Worm (Caenorhabditis elegans) whole organism, L4 larva: Measurements from ENCODE around the gene F46G11.2.

Experiments used
- T20F7.1 ChIP-seq: fragments of 200-800 bp; sonication (Bioruptor generic); optimal IDR thresholded peaks from 2 replicates; lab custom pipeline; 2018; ENCODE audit warnings: mild to moderate bottlenecking, missing genetic modification characterization, missing compliant biosample characterization
- Y105C5A.15 ChIP-seq: fragments of 200-800 bp; sonication (Bioruptor generic); IDR thresholded peaks from 2 replicates; pipeline ENCODE4 v1.3.6; 2022; ENCODE audit warnings: missing genetic modification characterization, missing compliant biosample characterization
- Y48G9A.11 ChIP-seq: fragments of 200-800 bp; sonication (Bioruptor generic); IDR thresholded peaks from 2 replicates; pipeline ENCODE4 v1.3.6; 2022; ENCODE audit warnings: missing genetic modification reagents, missing genetic modification characterization, missing compliant biosample characterization
- ZK546.5 ChIP-seq, 2 experiments: sonication (generic microtip); optimal IDR thresholded peaks; 2 replicates each; lab custom pipeline; 2017; ENCODE audit warnings: missing biosample characterization in 2 of 2, missing genetic modification characterization in 2 of 2
- aha-1 ChIP-seq: fragments of 150-350 bp; peaks from one replicate; lab custom pipeline; 2014; ENCODE audit warnings: missing biosample characterization, missing genetic modification characterization
- ceh-20 ChIP-seq: fragments of 200-800 bp; sonication (Bioruptor generic); IDR thresholded peaks from 2 replicates; pipeline ENCODE4 v1.3.6; 2022; ENCODE audit warnings: missing genetic modification reagents, missing genetic modification characterization, missing compliant biosample characterization
- ceh-32 ChIP-seq: sonication (generic microtip); optimal IDR thresholded peaks from 2 replicates; lab custom pipeline; 2016; ENCODE audit warnings: mild to moderate bottlenecking, missing genetic modification characterization, missing compliant biosample characterization; ENCODE audit not compliant: poor library complexity
- ceh-62 ChIP-seq: sonication (generic microtip); optimal IDR thresholded peaks from 2 replicates; lab custom pipeline; 2017; ENCODE audit warnings: missing biosample characterization, missing genetic modification characterization
- daf-16 ChIP-seq, 3 experiments: sonication (generic microtip); optimal IDR thresholded peaks; 2 replicates each; lab custom pipeline; 2016 to 2017; ENCODE audit warnings: missing genetic modification characterization in 3 of 3, missing genetic modification reagents in 3 of 3, mild to moderate bottlenecking in 2 of 3, missing compliant biosample characterization in 2 of 3, missing biosample characterization in 1 of 3, moderate library complexity in 1 of 3
- daf-8 ChIP-seq: fragments of 200-800 bp; sonication (Bioruptor generic); IDR thresholded peaks from 2 replicates; pipeline ENCODE4 v1.3.6; 2022; ENCODE audit warnings: missing genetic modification characterization, missing compliant biosample characterization
- duxl-1 ChIP-seq: sonication (generic microtip); optimal IDR thresholded peaks from 2 replicates; lab custom pipeline; 2016; ENCODE audit warnings: mild to moderate bottlenecking, missing genetic modification characterization, moderate library complexity, missing compliant biosample characterization; ENCODE audit not compliant: poor library complexity
- fos-1 ChIP-seq: fragments of 150-350 bp; optimal IDR thresholded peaks from 2 replicates; lab custom pipeline; 2014; ENCODE audit warnings: missing biosample characterization, missing genetic modification characterization
- hif-1 ChIP-seq, 2 experiments: sonication (generic microtip); optimal IDR thresholded peaks; 2 replicates each; lab custom pipeline; 2016 to 2017; ENCODE audit warnings: missing compliant biosample characterization in 2 of 2, missing genetic modification characterization in 2 of 2, missing genetic modification reagents in 2 of 2, missing genotype in 2 of 2, mild to moderate bottlenecking in 1 of 2
- hlh-11 ChIP-seq: fragments of 200-800 bp; sonication (Bioruptor generic); optimal IDR thresholded peaks from 2 replicates; lab custom pipeline; 2018; ENCODE audit warnings: mild to moderate bottlenecking, missing genetic modification characterization, missing compliant biosample characterization
- hlh-30 ChIP-seq: sonication (generic microtip); optimal IDR thresholded peaks from 2 replicates; lab custom pipeline; 2017; ENCODE audit warnings: antibody characterized with exemption, mild to moderate bottlenecking, missing genetic modification characterization, missing compliant biosample characterization; ENCODE audit not compliant: insufficient read depth
- hmg-1.1 ChIP-seq: fragments of 200-800 bp; sonication (Bioruptor generic); IDR thresholded peaks from 2 replicates; pipeline ENCODE4 v1.3.6; 2022; ENCODE audit warnings: missing genetic modification reagents, missing genetic modification characterization, missing compliant biosample characterization
- lir-3 ChIP-seq: sonication (generic microtip); optimal IDR thresholded peaks from 2 replicates; lab custom pipeline; 2016; ENCODE audit warnings: mild to moderate bottlenecking, missing genetic modification characterization, missing compliant biosample characterization
- lsy-2 ChIP-seq, 2 experiments: fragments of 150-350 bp in 1 of 2; sonication (generic microtip) in 1 of 2; optimal IDR thresholded peaks; 2 replicates each; lab custom pipeline; 2014 to 2017; ENCODE audit warnings: missing biosample characterization in 2 of 2, missing genetic modification characterization in 2 of 2
- madf-9 ChIP-seq: fragments of 200-800 bp; sonication (Bioruptor generic); conservative IDR thresholded peaks from 2 replicates; pipeline ENCODE4 v1.3.6; 2022; ENCODE audit warnings: missing genetic modification reagents, missing genetic modification characterization, missing compliant biosample characterization
- mdl-1 ChIP-seq, 2 experiments: fragments of 150-350 bp in 1 of 2; sonication (generic microtip) in 1 of 2; optimal IDR thresholded peaks; 2 replicates each; lab custom pipeline; 2014 to 2017; ENCODE audit warnings: missing biosample characterization in 2 of 2, missing genetic modification characterization in 2 of 2
- mep-1 ChIP-seq: fragments of 150-350 bp; sonication (generic microtip); optimal IDR thresholded peaks from 3 replicates; lab custom pipeline; 2014; ENCODE audit warnings: missing biosample characterization, missing genetic modification characterization
- mxl-3 ChIP-seq: fragments of 200-800 bp; sonication (Bioruptor generic); optimal IDR thresholded peaks from 2 replicates; lab custom pipeline; 2018; ENCODE audit warnings: mild to moderate bottlenecking, missing genetic modification characterization, missing compliant biosample characterization
- nhr-11 ChIP-seq: fragments of 150-350 bp; optimal IDR thresholded peaks from 2 replicates; lab custom pipeline; 2014; ENCODE audit warnings: missing biosample characterization, missing genetic modification characterization
- nhr-237 ChIP-seq: sonication (generic microtip); optimal IDR thresholded peaks from 2 replicates; lab custom pipeline; 2017; ENCODE audit warnings: missing biosample characterization, missing genetic modification characterization
- nhr-25 ChIP-seq: sonication (generic microtip); optimal IDR thresholded peaks from 2 replicates; lab custom pipeline; 2017; ENCODE audit warnings: missing genetic modification characterization, mild to moderate bottlenecking, missing compliant biosample characterization, antibody characterized with exemption, moderate library complexity, borderline replicate concordance; ENCODE audit not compliant: insufficient read depth
- nhr-28 ChIP-seq: fragments of 150-350 bp; optimal IDR thresholded peaks from 2 replicates; lab custom pipeline; 2014; ENCODE audit warnings: missing biosample characterization, missing genetic modification characterization
- nhr-41 ChIP-seq: fragments of 200-800 bp; sonication (Bioruptor generic); IDR thresholded peaks from 2 replicates; pipeline ENCODE4 v1.3.6; 2022; ENCODE audit warnings: missing genetic modification reagents, missing genetic modification characterization, missing compliant biosample characterization
- nhr-48 ChIP-seq: sonication (generic microtip); optimal IDR thresholded peaks from 2 replicates; lab custom pipeline; 2016; ENCODE audit warnings: mild to moderate bottlenecking, missing genetic modification characterization, missing compliant biosample characterization
- nhr-6 ChIP-seq: fragments of 150-350 bp; optimal IDR thresholded peaks from 2 replicates; lab custom pipeline; 2014; ENCODE audit warnings: missing biosample characterization, missing genetic modification characterization
- pha-4 ChIP-seq, 2 experiments: fragments of 150-350 bp in 1 of 2; fragments of 200-800 bp in 1 of 2; sonication (Bioruptor generic) in 1 of 2; IDR thresholded peaks in 1 of 2; optimal IDR thresholded peaks in 1 of 2; 2 replicates each; pipeline versions ENCODE4 v1.3.6 to Lab custom; 2014 to 2022; ENCODE audit warnings: missing genetic modification characterization in 2 of 2, missing genetic modification reagents in 2 of 2, missing biosample characterization in 1 of 2, missing compliant biosample characterization in 1 of 2
- saeg-2 ChIP-seq: fragments of 200-800 bp; sonication (Bioruptor generic); IDR thresholded peaks from 2 replicates; pipeline ENCODE4 v1.3.6; 2022; ENCODE audit warnings: missing genetic modification reagents, missing genetic modification characterization, missing compliant biosample characterization
- sdz-12 ChIP-seq: fragments of 200-800 bp; sonication (Bioruptor generic); optimal IDR thresholded peaks from 2 replicates; lab custom pipeline; 2018; ENCODE audit warnings: mild to moderate bottlenecking, missing genetic modification characterization, missing compliant biosample characterization
- set-16 ChIP-seq: fragments of 200-800 bp; sonication (Bioruptor generic); IDR thresholded peaks from 2 replicates; pipeline ENCODE4 v1.3.6; 2022; ENCODE audit warnings: missing genetic modification reagents, missing genetic modification characterization, missing compliant biosample characterization
- snpc-1.2 ChIP-seq: fragments of 200-800 bp; sonication (Bioruptor generic); IDR thresholded peaks from 2 replicates; pipeline ENCODE4 v1.3.6; 2022; ENCODE audit warnings: missing genetic modification reagents, missing genetic modification characterization, missing compliant biosample characterization
- snpc-4 ChIP-seq: fragments of 150-350 bp; optimal IDR thresholded peaks from 2 replicates; lab custom pipeline; 2014; ENCODE audit warnings: missing biosample characterization, missing genetic modification characterization
- spr-1 ChIP-seq: sonication (generic microtip); optimal IDR thresholded peaks from 2 replicates; lab custom pipeline; 2016; ENCODE audit warnings: mild to moderate bottlenecking, missing genetic modification characterization, missing compliant biosample characterization
- tag-97 ChIP-seq: fragments of 200-800 bp; sonication (Bioruptor generic); IDR thresholded peaks from 2 replicates; pipeline ENCODE4 v1.3.6; 2022; ENCODE audit warnings: missing genetic modification characterization, missing compliant biosample characterization
- unc-130 ChIP-seq: sonication (generic microtip); optimal IDR thresholded peaks from 2 replicates; lab custom pipeline; 2016; ENCODE audit warnings: missing genetic modification reagents, missing genetic modification characterization, missing compliant biosample characterization
- unc-39 ChIP-seq: sonication (generic microtip); optimal IDR thresholded peaks from 2 replicates; lab custom pipeline; 2017; ENCODE audit warnings: missing biosample characterization, missing genetic modification characterization
- unc-62 ChIP-seq, 3 experiments: fragments of 150-350 bp in 1 of 3; sonication (generic microtip); optimal IDR thresholded peaks in 2 of 3; peaks in 1 of 3; 1 replicate in 1 of 3; 2 replicates in 2 of 3; lab custom pipeline; 2014 to 2017; ENCODE audit warnings: missing biosample characterization in 3 of 3, missing genetic modification characterization in 3 of 3, missing genetic modification reagents in 3 of 3, missing genotype in 1 of 3
- zfp-3 ChIP-seq: fragments of 200-800 bp; sonication (Bioruptor generic); conservative IDR thresholded peaks from 2 replicates; pipeline ENCODE4 v1.3.6; 2022; ENCODE audit warnings: missing genetic modification reagents, missing genetic modification characterization, missing compliant biosample characterization
- ztf-11 ChIP-seq: fragments of 150-350 bp; optimal IDR thresholded peaks from 2 replicates; lab custom pipeline; 2014; ENCODE audit warnings: missing biosample characterization, missing genetic modification characterization

The F46G11.2 gene

DNA sequence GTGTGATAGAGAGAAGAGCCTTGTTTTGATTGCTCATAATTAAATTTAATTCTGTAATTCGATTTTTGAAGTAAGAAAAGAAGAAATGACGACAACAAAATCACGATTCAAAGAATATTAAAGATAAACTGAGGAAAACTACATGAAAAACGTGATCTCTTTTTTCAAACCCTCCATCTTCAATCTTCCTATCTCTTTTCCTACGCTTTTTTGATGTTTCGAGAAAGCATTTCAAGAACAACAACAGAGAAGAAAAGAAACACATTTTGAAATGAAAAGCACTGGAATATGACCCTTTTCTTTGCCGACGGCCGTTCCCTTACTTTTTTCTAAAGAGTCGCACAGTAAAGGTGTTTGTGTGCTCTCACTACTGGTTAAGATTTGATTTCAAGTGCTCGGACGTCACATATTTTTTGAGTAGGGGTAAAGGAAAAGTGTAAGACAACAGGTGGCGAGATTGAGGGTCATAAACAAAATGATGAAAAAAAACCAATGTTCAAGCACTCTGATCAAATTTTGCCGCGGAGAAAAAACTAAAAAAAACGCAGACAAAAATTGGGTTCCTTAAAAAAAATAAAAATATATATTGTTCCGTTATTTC is 18.0 kb downstream of the F46G11.2 start, which contains the start of gene F13D11.3:
Gene F13D11.3 (minus strand): TSS at position 51 of the 601 bp plus-strand sequence.
- TF ChIP-seq sdz-12 (GFP tag; lab: Kevin White, UChicago), result no peak
- peak in 1 of 2 experiments; percentile 34 for TF ChIP-seq daf-16 (GFP tag; optimal IDR thresholded peaks at IDR 0.05; lab: Kevin White, UChicago)
- no peak for TF ChIP-seq daf-16 (tag; optimal IDR thresholded peaks at IDR 0.05; lab: Kevin White, UChicago)
- peak in 1 of 2 experiments; percentile 77 for TF ChIP-seq unc-62 (GFP tag; optimal IDR thresholded peaks at IDR 0.05 in 1 of 2; lab: Kevin White, UChicago)
- no peak for TF ChIP-seq unc-62 (tag; optimal IDR thresholded peaks at IDR 0.05; lab: Kevin White, UChicago)

DNA sequence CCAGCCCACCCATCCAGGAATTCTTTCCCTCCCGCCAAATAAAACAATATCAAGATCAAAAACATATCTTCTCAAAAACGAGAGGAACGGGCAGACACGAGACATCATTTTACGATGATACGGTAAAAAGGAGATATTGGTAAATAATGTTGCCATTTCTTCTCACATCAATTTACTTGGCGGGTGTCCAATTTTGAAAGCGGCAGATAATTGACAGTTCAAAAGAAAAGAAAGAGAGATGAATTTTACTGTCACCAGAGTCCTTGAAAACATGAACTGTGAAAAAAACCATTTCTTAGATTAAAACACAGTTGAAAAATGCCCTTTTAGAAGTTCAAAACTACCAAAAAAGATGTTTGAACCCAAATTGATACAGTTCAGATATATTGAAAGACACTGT is 22.7 kb downstream of the F46G11.2 start:
- peak; percentile 44 for TF ChIP-seq aha-1 (tag; lab: Kevin White, UChicago)
- TF ChIP-seq nhr-28 (tag; lab: Kevin White, UChicago), result peak; percentile 67
- peak in 1 of 2 experiments; percentile 38 for TF ChIP-seq mdl-1 (tag; optimal IDR thresholded peaks at IDR 0.05; lab: Kevin White, UChicago)
- peak; percentile 31 for TF ChIP-seq mep-1
- peak; percentile 17 for TF ChIP-seq hlh-30 (tag; lab: Kevin White, UChicago)
- TF ChIP-seq nhr-25 (tag; lab: Kevin White, UChicago), result peak; percentile 20
- TF ChIP-seq hlh-11 (tag; lab: Kevin White, UChicago), result no peak
- no peak for TF ChIP-seq ceh-32 (tag; lab: Kevin White, UChicago)
- TF ChIP-seq nhr-48, result no peak
- no peak for TF ChIP-seq duxl-1 (tag; lab: Kevin White, UChicago)

- TF ChIP-seq nhr-11 (tag; lab: Kevin White, UChicago) (peak; percentile 44), unc-130 (GFP tag; lab: Kevin White, UChicago) (no peak), nhr-48 (peak; percentile 86), spr-1 (tag; lab: Kevin White, UChicago) (peak; percentile 57), lir-3 (no peak), hmg-1.1 (GFP tag; lab: Robert Waterston, UW) (peak; percentile 45; the same call in 1 of the 2 replicates), tag-97 (no peak), ZK546.5 (tag; optimal IDR thresholded peaks at IDR 0.05; lab: Kevin White, UChicago) (no peak), fos-1 (tag; lab: Kevin White, UChicago) (no peak), snpc-4 (tag; lab: Kevin White, UChicago) (no peak), pha-4 (GFP tag; IDR thresholded peaks at IDR 0.05; lab: Robert Waterston, UW) (peak; percentile 53; the same call in 1 of the 2 replicates), pha-4 (tag; optimal IDR thresholded peaks at IDR 0.05; lab: Kevin White, UChicago) (no peak), daf-16 (GFP tag; optimal IDR thresholded peaks at IDR 0.05; lab: Kevin White, UChicago) (peak; percentile 43 to 98), daf-16 (tag; optimal IDR thresholded peaks at IDR 0.05; lab: Kevin White, UChicago) (peak; percentile 97), duxl-1 (tag; lab: Kevin White, UChicago) (no peak), nhr-6 (no peak), mxl-3 (GFP tag; lab: Kevin White, UChicago) (peak; percentile 89), hif-1 (tag; optimal IDR thresholded peaks at IDR 0.05; lab: Kevin White, UChicago) (peak in 1 of 2 experiments; percentile 79), Y48G9A.11 (GFP tag; lab: Robert Waterston, UW) (no peak), set-16 (GFP tag; lab: Robert Waterston, UW) (peak; percentile 83), lsy-2 (tag; optimal IDR thresholded peaks at IDR 0.05; lab: Kevin White, UChicago) (peak; percentile 11 to 48), hlh-30 (tag; lab: Kevin White, UChicago) (peak; percentile 84), ceh-20 (no peak), saeg-2 (0 out of 2 replicates have a peak, but pooled peaks have one; percentile 63), snpc-1.2 (GFP tag; lab: Robert Waterston, UW) (no peak), nhr-237 (tag; lab: Kevin White, UChicago) (no peak), zfp-3 (no peak), Y105C5A.15 (GFP tag; lab: Robert Waterston, UW) (no peak), ztf-11 (tag; lab: Kevin White, UChicago) (no peak), ceh-62 (tag; lab: Kevin White, UChicago) (no peak), ceh-32 (tag; lab: Kevin White, UChicago) (peak; percentile 69), daf-8 (no peak), T20F7.1 (GFP tag; lab: Kevin White, UChicago) (no peak), unc-39 (tag; lab: Kevin White, UChicago) (no peak), nhr-41 (no peak), aha-1 (tag; lab: Kevin White, UChicago) (peak; percentile 94), madf-9 (peak; percentile 65)
Measured at ce11 chrX:5811997-5812562, 24.1 kb downstream of the F46G11.2 start.
